Worm (Caenorhabditis elegans) whole organism, young adult: Measurements from ENCODE around the gene pnc-2.
A peak's percentile ranks its signal among the peaks of the same experiment; 100 is the strongest.

Experiments
- C06A6.2 ChIP-seq: fragments of 200-800 bp; sonication (Bioruptor generic); conservative IDR thresholded peaks from 2 replicates; pipeline ENCODE4 v1.3.6; 2022; ENCODE audit warnings: missing genetic modification characterization, missing compliant biosample characterization
- F10E7.11 ChIP-seq: sonication (generic microtip); optimal IDR thresholded peaks from 2 replicates; lab custom pipeline; 2017; ENCODE audit warnings: mild to moderate bottlenecking, missing genetic modification characterization, moderate library complexity, missing compliant biosample characterization
- F22D6.2 ChIP-seq: sonication (generic microtip); optimal IDR thresholded peaks from 2 replicates; lab custom pipeline; 2016; ENCODE audit warnings: mild to moderate bottlenecking, missing genetic modification characterization, missing compliant biosample characterization
- F23B12.7 ChIP-seq: sonication (generic microtip); optimal IDR thresholded peaks from 2 replicates; lab custom pipeline; 2017; ENCODE audit warnings: missing genetic modification characterization, mild to moderate bottlenecking, missing compliant biosample characterization, antibody characterized with exemption, moderate library complexity; ENCODE audit not compliant: insufficient read depth
- F37B4.10 ChIP-seq: fragments of 200-800 bp; sonication (Bioruptor generic); IDR thresholded peaks from 2 replicates; pipeline ENCODE4 v1.3.6; 2022; ENCODE audit warnings: missing genetic modification characterization, missing compliant biosample characterization
- F39B2.1 ChIP-seq: fragments of 200-800 bp; sonication (Bioruptor generic); IDR thresholded peaks from 2 replicates; pipeline ENCODE4 v1.3.6; 2022; ENCODE audit warnings: missing genetic modification reagents, missing genetic modification characterization, missing compliant biosample characterization
- F52B5.7 ChIP-seq: sonication (generic microtip); optimal IDR thresholded peaks from 2 replicates; lab custom pipeline; 2016; ENCODE audit warnings: mild to moderate bottlenecking, missing genetic modification characterization, missing compliant biosample characterization
- F57A8.1 ChIP-seq: fragments of 200-800 bp; sonication (Bioruptor generic); optimal IDR thresholded peaks from 2 replicates; lab custom pipeline; 2018; ENCODE audit warnings: mild to moderate bottlenecking, missing genetic modification characterization, moderate library complexity, missing compliant biosample characterization
- Y53G8AR.9 ChIP-seq: fragments of 200-800 bp; sonication (Bioruptor generic); conservative IDR thresholded peaks from 2 replicates; pipeline ENCODE4 v1.3.6; 2022; ENCODE audit warnings: missing genetic modification reagents, missing genetic modification characterization, missing compliant biosample characterization
- Y67H2A.10 ChIP-seq: fragments of 200-800 bp; sonication (Bioruptor generic); conservative IDR thresholded peaks from 2 replicates; pipeline ENCODE4 v1.3.6; 2022; ENCODE audit warnings: missing genetic modification reagents, missing genetic modification characterization, missing compliant biosample characterization
- ZK185.1 ChIP-seq: sonication (generic microtip); optimal IDR thresholded peaks from 2 replicates; lab custom pipeline; 2016; ENCODE audit warnings: mild to moderate bottlenecking, missing genetic modification characterization, missing compliant biosample characterization; ENCODE audit not compliant: poor library complexity, severe bottlenecking
- akir-1 ChIP-seq: fragments of 200-800 bp; sonication (Bioruptor generic); optimal IDR thresholded peaks from 2 replicates; lab custom pipeline; 2018; ENCODE audit warnings: mild to moderate bottlenecking, missing genetic modification characterization, moderate library complexity, missing compliant biosample characterization
- ama-1 ChIP-seq, 3 experiments: fragments of 150-350 bp in 1 of 3; sonication (generic microtip) in 2 of 3; optimal IDR thresholded peaks; 2 replicates each; lab custom pipeline; 2014 to 2018; ENCODE audit warnings: missing biosample characterization in 2 of 3, missing genetic modification characterization in 2 of 3, missing genetic modification reagents in 2 of 3
- atf-7 ChIP-seq: sonication (generic microtip); optimal IDR thresholded peaks from 2 replicates; lab custom pipeline; 2017; ENCODE audit warnings: mild to moderate bottlenecking, missing genetic modification characterization, missing compliant biosample characterization
- attf-5 ChIP-seq: fragments of 200-800 bp; sonication (Bioruptor generic); optimal IDR thresholded peaks from 2 replicates; lab custom pipeline; 2018; ENCODE audit warnings: mild to moderate bottlenecking, missing genetic modification characterization, missing compliant biosample characterization
- attf-6 ChIP-seq: fragments of 200-800 bp; sonication (Bioruptor generic); IDR thresholded peaks from 2 replicates; pipeline ENCODE4 v1.3.6; 2022; ENCODE audit warnings: missing genetic modification reagents, missing genetic modification characterization, missing compliant biosample characterization
- cebp-1 ChIP-seq, 2 experiments: fragments of 200-800 bp in 1 of 2; sonication (Bioruptor generic) in 1 of 2; sonication (generic microtip) in 1 of 2; IDR thresholded peaks in 1 of 2; optimal IDR thresholded peaks in 1 of 2; 2 replicates each; pipeline versions ENCODE4 v1.3.6 to Lab custom; 2017 to 2022; ENCODE audit warnings: missing compliant biosample characterization in 2 of 2, missing genetic modification characterization in 2 of 2, mild to moderate bottlenecking in 1 of 2, missing genetic modification reagents in 1 of 2, moderate library complexity in 1 of 2
- ceh-27 ChIP-seq: fragments of 200-800 bp; sonication (Bioruptor generic); optimal IDR thresholded peaks from 2 replicates; lab custom pipeline; 2018; ENCODE audit warnings: mild to moderate bottlenecking, missing genetic modification characterization, moderate library complexity, missing compliant biosample characterization
- ceh-79 ChIP-seq: sonication (generic microtip); optimal IDR thresholded peaks from 2 replicates; lab custom pipeline; 2017; ENCODE audit warnings: mild to moderate bottlenecking, missing genetic modification characterization, missing compliant biosample characterization
- die-1 ChIP-seq: sonication (generic microtip); optimal IDR thresholded peaks from 2 replicates; lab custom pipeline; 2016; ENCODE audit warnings: missing genotype, mild to moderate bottlenecking, missing genetic modification characterization, missing compliant biosample characterization
- dox-1 ChIP-seq: fragments of 200-800 bp; sonication (Bioruptor generic); IDR thresholded peaks from 2 replicates; pipeline ENCODE4 v1.3.6; 2022; ENCODE audit warnings: missing genetic modification reagents, missing genetic modification characterization, missing compliant biosample characterization
- egrh-3 ChIP-seq: fragments of 200-800 bp; sonication (Bioruptor generic); IDR thresholded peaks from 2 replicates; pipeline ENCODE4 v1.3.6; 2022; ENCODE audit warnings: missing genetic modification reagents, missing genetic modification characterization, missing compliant biosample characterization
- him-1 ChIP-seq: sonication (generic microtip); optimal IDR thresholded peaks from 2 replicates; lab custom pipeline; 2016; ENCODE audit warnings: missing genotype, missing genetic modification reagents, missing genetic modification characterization, missing compliant biosample characterization
- hlh-26 ChIP-seq: fragments of 200-800 bp; sonication (Bioruptor generic); conservative IDR thresholded peaks from 2 replicates; pipeline ENCODE4 v1.3.6; 2022; ENCODE audit warnings: missing genetic modification reagents, missing genetic modification characterization, missing compliant biosample characterization
- let-607 ChIP-seq, 2 experiments: fragments of 200-800 bp in 1 of 2; sonication (Bioruptor generic) in 1 of 2; sonication (generic microtip) in 1 of 2; optimal IDR thresholded peaks; 2 replicates each; lab custom pipeline; 2016 to 2018; ENCODE audit warnings: mild to moderate bottlenecking in 2 of 2, missing compliant biosample characterization in 2 of 2, missing genetic modification characterization in 2 of 2, moderate library complexity in 2 of 2, missing genotype in 1 of 2
- lin-35 ChIP-seq, 3 experiments: fragments of 150-350 bp in 2 of 3; sonication (generic microtip) in 1 of 3; optimal IDR thresholded peaks; 2 replicates each; lab custom pipeline; 2014 to 2018; ENCODE audit warnings: missing biosample characterization in 3 of 3, missing genetic modification characterization in 3 of 3, missing genetic modification reagents in 3 of 3
- lin-54 ChIP-seq: fragments of 200-800 bp; sonication (Bioruptor generic); optimal IDR thresholded peaks from 2 replicates; lab custom pipeline; 2018; ENCODE audit warnings: mild to moderate bottlenecking, missing genetic modification characterization, missing compliant biosample characterization
- lsl-1 ChIP-seq: fragments of 200-800 bp; sonication (Bioruptor generic); optimal IDR thresholded peaks from 2 replicates; lab custom pipeline; 2018; ENCODE audit warnings: mild to moderate bottlenecking, missing genetic modification characterization, moderate library complexity, missing compliant biosample characterization
- mcd-1 ChIP-seq: fragments of 200-800 bp; sonication (Bioruptor generic); IDR thresholded peaks from 2 replicates; pipeline ENCODE4 v1.3.6; 2022; ENCODE audit warnings: missing genetic modification reagents, missing genetic modification characterization, missing compliant biosample characterization
- mxl-1 ChIP-seq: sonication (generic microtip); optimal IDR thresholded peaks from 2 replicates; lab custom pipeline; 2016; ENCODE audit warnings: missing genetic modification characterization, missing compliant biosample characterization
- nfya-1 ChIP-seq: sonication (generic microtip); optimal IDR thresholded peaks from 2 replicates; lab custom pipeline; 2017; ENCODE audit warnings: antibody characterized with exemption, missing compliant biosample characterization, missing genetic modification characterization, borderline replicate concordance; ENCODE audit not compliant: insufficient read depth
- nhr-120 ChIP-seq: fragments of 200-800 bp; sonication (Bioruptor generic); IDR thresholded peaks from 2 replicates; pipeline ENCODE4 v1.3.6; 2022; ENCODE audit warnings: missing genetic modification characterization, missing compliant biosample characterization
- nhr-27 ChIP-seq: fragments of 200-800 bp; sonication (Bioruptor generic); optimal IDR thresholded peaks from 2 replicates; lab custom pipeline; 2018; ENCODE audit warnings: mild to moderate bottlenecking, missing genetic modification characterization, moderate library complexity, missing compliant biosample characterization
- rec-8 ChIP-seq, 2 experiments: sonication (generic microtip); optimal IDR thresholded peaks; 2 replicates each; lab custom pipeline; 2016; ENCODE audit warnings: mild to moderate bottlenecking in 2 of 2, missing genetic modification characterization in 2 of 2, missing genetic modification reagents in 2 of 2, missing genotype in 2 of 2, missing biosample characterization in 1 of 2, missing compliant biosample characterization in 1 of 2, moderate library complexity in 1 of 2
- rpc-1 ChIP-seq, 2 experiments: fragments of 150-350 bp in 1 of 2; sonication (generic microtip) in 1 of 2; optimal IDR thresholded peaks; 2 replicates each; lab custom pipeline; 2014 to 2018; ENCODE audit warnings: missing biosample characterization in 1 of 2, missing genetic modification characterization in 1 of 2, missing genetic modification reagents in 1 of 2, missing genotype in 1 of 2
- snpc-1.1 ChIP-seq: sonication (generic microtip); optimal IDR thresholded peaks from 2 replicates; lab custom pipeline; 2017; ENCODE audit warnings: missing genetic modification characterization, mild to moderate bottlenecking, missing compliant biosample characterization, antibody characterized with exemption, moderate library complexity, missing genotype, missing genetic modification reagents; ENCODE audit not compliant: insufficient read depth
- snpc-1.3 ChIP-seq: sonication (generic microtip); optimal IDR thresholded peaks from 2 replicates; lab custom pipeline; 2017; ENCODE audit warnings: missing genetic modification characterization, mild to moderate bottlenecking, missing compliant biosample characterization, antibody characterized with exemption, moderate library complexity, missing genotype, missing genetic modification reagents; ENCODE audit not compliant: insufficient read depth
- snpc-4 ChIP-seq, 5 experiments: fragments of 150-350 bp in 1 of 5; sonication (generic microtip) in 4 of 5; optimal IDR thresholded peaks; 2 replicates each; lab custom pipeline; 2014 to 2018; ENCODE audit warnings: missing genetic modification characterization in 5 of 5, missing biosample characterization in 3 of 5, antibody characterized with exemption in 2 of 5, mild to moderate bottlenecking in 2 of 5, missing compliant biosample characterization in 2 of 5, missing genotype in 2 of 5, moderate library complexity in 2 of 5, missing genetic modification reagents in 1 of 5
- somi-1 ChIP-seq: fragments of 200-800 bp; sonication (Bioruptor generic); optimal IDR thresholded peaks from 2 replicates; lab custom pipeline; 2018; ENCODE audit warnings: mild to moderate bottlenecking, missing genetic modification characterization, missing compliant biosample characterization
- sptf-2 ChIP-seq: fragments of 200-800 bp; sonication (Bioruptor generic); optimal IDR thresholded peaks from 2 replicates; lab custom pipeline; 2018; ENCODE audit warnings: mild to moderate bottlenecking, missing genetic modification characterization, missing compliant biosample characterization
- tbp1 ChIP-seq: fragments of 200-800 bp; sonication (Bioruptor generic); optimal IDR thresholded peaks from 2 replicates; lab custom pipeline; 2018; ENCODE audit warnings: mild to moderate bottlenecking, missing genetic modification characterization, missing compliant biosample characterization
- zim-3 ChIP-seq: sonication (generic microtip); optimal IDR thresholded peaks from 2 replicates; lab custom pipeline; 2017; ENCODE audit warnings: mild to moderate bottlenecking, missing genetic modification characterization, moderate library complexity, missing compliant biosample characterization
- ztf-25 ChIP-seq: fragments of 200-800 bp; sonication (Bioruptor generic); IDR thresholded peaks from 2 replicates; pipeline ENCODE4 v1.3.6; 2022; ENCODE audit warnings: missing genetic modification reagents, missing genetic modification characterization, missing compliant biosample characterization
- ztf-26 ChIP-seq: sonication (generic microtip); optimal IDR thresholded peaks from 2 replicates; lab custom pipeline; 2017; ENCODE audit warnings: missing genetic modification characterization, missing compliant biosample characterization
- ztf-3 ChIP-seq: fragments of 200-800 bp; sonication (Bioruptor generic); optimal IDR thresholded peaks from 2 replicates; lab custom pipeline; 2018; ENCODE audit warnings: mild to moderate bottlenecking, missing genetic modification characterization, missing compliant biosample characterization

pnc-2 gene

ce11 chrIV:14958551-14958950 lies 49.1 kb upstream of the pnc-2 start, which contains the start of gene Y41E3.1 (continued):
- no peak for TF ChIP-seq lin-35 (GFP tag; optimal IDR thresholded peaks at IDR 0.05; lab: Kevin White, UChicago)
- no peak for TF ChIP-seq mxl-1 (tag; lab: Kevin White, UChicago)
- no peak for TF ChIP-seq nfya-1
- no peak for TF ChIP-seq F10E7.11 (tag; lab: Kevin White, UChicago)
- peak; percentile 32 for TF ChIP-seq lin-54 (GFP tag; lab: Kevin White, UChicago)
- no peak for TF ChIP-seq akir-1 (GFP tag; lab: Kevin White, UChicago)
- no peak for TF ChIP-seq ztf-26
- no peak for TF ChIP-seq hlh-26 (GFP tag; lab: Robert Waterston, UW)
- TF ChIP-seq attf-6 = peak; percentile 96
- no peak for TF ChIP-seq F22D6.2 (tag; lab: Kevin White, UChicago)
- no peak for TF ChIP-seq ZK185.1
- no peak for TF ChIP-seq ztf-3
- no peak for TF ChIP-seq snpc-1.1 (tag; lab: Kevin White, UChicago)
- TF ChIP-seq let-607 (tag; optimal IDR thresholded peaks at IDR 0.05; lab: Kevin White, UChicago) = no peak
- no peak for TF ChIP-seq F39B2.1 (GFP tag; lab: Robert Waterston, UW)
- TF ChIP-seq snpc-4 (GFP tag; optimal IDR thresholded peaks at IDR 0.05; lab: Kevin White, UChicago) = peak; percentile 43
- TF ChIP-seq snpc-4 (tag; optimal IDR thresholded peaks at IDR 0.05; lab: Kevin White, UChicago) = peak in 1 of 4 experiments; percentile 87
- TF ChIP-seq F37B4.10 (GFP tag; lab: Robert Waterston, UW) = no peak
- no peak for TF ChIP-seq ztf-25 (GFP tag; lab: Robert Waterston, UW)
- no peak for TF ChIP-seq egrh-3 (GFP tag; lab: Robert Waterston, UW)
- no peak for TF ChIP-seq atf-7
- TF ChIP-seq cebp-1 (GFP tag; IDR thresholded peaks at IDR 0.05; lab: Robert Waterston, UW) = no peak
- no peak for TF ChIP-seq cebp-1 (tag; optimal IDR thresholded peaks at IDR 0.05; lab: Kevin White, UChicago)
- TF ChIP-seq ceh-79 (tag; lab: Kevin White, UChicago) = no peak
- TF ChIP-seq C06A6.2 = no peak
- peak; percentile 54 for TF ChIP-seq mcd-1 (GFP tag; lab: Robert Waterston, UW)
- TF ChIP-seq rec-8 (tag; optimal IDR thresholded peaks at IDR 0.05; lab: Kevin White, UChicago) = no peak
- no peak for TF ChIP-seq lsl-1 (GFP tag; lab: Kevin White, UChicago)
- TF ChIP-seq him-1 (tag; lab: Kevin White, UChicago) = no peak
- no peak for TF ChIP-seq Y53G8AR.9 (GFP tag; lab: Robert Waterston, UW)
- TF ChIP-seq snpc-1.3 (tag; lab: Kevin White, UChicago) = peak; percentile 12
- TF ChIP-seq F52B5.7 = no peak
- no peak for TF ChIP-seq Y67H2A.10
- no peak for TF ChIP-seq nhr-27 (tag; lab: Kevin White, UChicago)
- TF ChIP-seq somi-1 (GFP tag; lab: Kevin White, UChicago) = no peak
- TF ChIP-seq F57A8.1 = no peak
- no peak for TF ChIP-seq zim-3 (tag; lab: Kevin White, UChicago)
- TF ChIP-seq sptf-2 (GFP tag; lab: Kevin White, UChicago) = no peak
- TF ChIP-seq F23B12.7 (tag; lab: Kevin White, UChicago) = no peak
- TF ChIP-seq ama-1 (optimal IDR thresholded peaks at IDR 0.05; lab: Kevin White, UChicago) = no peak
- peak in 1 of 2 experiments; percentile 20 for TF ChIP-seq ama-1 (GFP tag; optimal IDR thresholded peaks at IDR 0.05; lab: Kevin White, UChicago)
- no peak for TF ChIP-seq nhr-120
- TF ChIP-seq dox-1 = no peak
- no peak for TF ChIP-seq attf-5
- no peak for TF ChIP-seq ceh-27 (GFP tag; lab: Kevin White, UChicago)
- no peak for TF ChIP-seq rpc-1 (optimal IDR thresholded peaks at IDR 0.05; lab: Kevin White, UChicago)
- TF ChIP-seq rpc-1 (tag; optimal IDR thresholded peaks at IDR 0.05; lab: Kevin White, UChicago) = no peak
- no peak for TF ChIP-seq die-1 (tag; lab: Kevin White, UChicago)
- TF ChIP-seq tbp1 = peak; percentile 14
